Worm (Caenorhabditis elegans): Measurements from ENCODE around the gene clec-247.

ce11 chrV:18299313-18299712 lies 16.6 kb downstream of the clec-247 start:
- TF ChIP-seq zag-1 (tag; optimal IDR thresholded peaks at IDR 0.05) (no peak), nhr-23 (tag; optimal IDR thresholded peaks at IDR 0.05) (no peak), snpc-4 (tag; optimal IDR thresholded peaks at IDR 0.05) (no peak), unc-62 (GFP tag; optimal IDR thresholded peaks at IDR 0.05) (no peak), ama-1 (optimal IDR thresholded peaks at IDR 0.05) (no peak), aly-2 (tag; optimal IDR thresholded peaks at IDR 0.05) (no peak), nhr-129 (tag; optimal IDR thresholded peaks at IDR 0.05) (no peak), ceh-82 (tag; optimal IDR thresholded peaks at IDR 0.05) (no peak), ztf-4 (tag; optimal IDR thresholded peaks at IDR 0.05) (no peak), sma-3 (GFP tag; optimal IDR thresholded peaks at IDR 0.05) (no peak), dmd-4 (tag; optimal IDR thresholded peaks at IDR 0.05) (no peak), ztf-11 (tag; optimal IDR thresholded peaks at IDR 0.05) (no peak), nhr-11 (tag; optimal IDR thresholded peaks at IDR 0.05) (no peak)
